Worm (Caenorhabditis elegans) whole organism, early embryonic: Measurements from ENCODE around the gene adh-5.

Source experiments
- B0310.2 ChIP-seq: sonication (generic microtip); optimal IDR thresholded peaks from 2 replicates; lab custom pipeline; 2016; ENCODE audit warnings: mild to moderate bottlenecking, missing genetic modification characterization, missing compliant biosample characterization
- ama-1 ChIP-seq: fragments of 150-350 bp; optimal IDR thresholded peaks from 2 replicates; lab custom pipeline; 2014
- ceh-13 ChIP-seq: fragments of 200-800 bp; sonication (Bioruptor generic); optimal IDR thresholded peaks from 2 replicates; lab custom pipeline; 2018; ENCODE audit warnings: mild to moderate bottlenecking, missing genetic modification characterization, missing compliant biosample characterization
- flt-1 ChIP-seq: fragments of 200-800 bp; sonication (Bioruptor generic); IDR thresholded peaks from 2 replicates; pipeline ENCODE4 v1.3.6; 2022; ENCODE audit warnings: missing genetic modification characterization, missing compliant biosample characterization
- hmbx-1 ChIP-seq: sonication (generic microtip); optimal IDR thresholded peaks from 2 replicates; lab custom pipeline; 2016; ENCODE audit warnings: mild to moderate bottlenecking, missing genetic modification characterization, missing compliant biosample characterization
- hmg-4 ChIP-seq: fragments of 200-800 bp; sonication (Bioruptor generic); optimal IDR thresholded peaks from 2 replicates; lab custom pipeline; 2018; ENCODE audit warnings: mild to moderate bottlenecking, missing genetic modification characterization, missing compliant biosample characterization
- hnd-1 ChIP-seq: sonication (generic microtip); optimal IDR thresholded peaks from 2 replicates; lab custom pipeline; 2016; ENCODE audit warnings: missing genetic modification characterization, missing compliant biosample characterization
- pes-1 ChIP-seq: fragments of 200-800 bp; sonication (Bioruptor generic); IDR thresholded peaks from 2 replicates; pipeline ENCODE4 v1.3.6; 2022; ENCODE audit warnings: missing genetic modification reagents, missing genetic modification characterization, missing compliant biosample characterization
- sea-1 ChIP-seq: fragments of 200-800 bp; sonication (Bioruptor generic); conservative IDR thresholded peaks from 2 replicates; pipeline ENCODE4 v1.3.6; 2022; ENCODE audit warnings: missing genetic modification characterization, missing compliant biosample characterization
- tbx-37 ChIP-seq: fragments of 200-800 bp; sonication (Bioruptor generic); conservative IDR thresholded peaks from 2 replicates; pipeline ENCODE4 v1.3.6; 2022; ENCODE audit warnings: missing genetic modification reagents, missing genetic modification characterization, missing compliant biosample characterization

DNA sequence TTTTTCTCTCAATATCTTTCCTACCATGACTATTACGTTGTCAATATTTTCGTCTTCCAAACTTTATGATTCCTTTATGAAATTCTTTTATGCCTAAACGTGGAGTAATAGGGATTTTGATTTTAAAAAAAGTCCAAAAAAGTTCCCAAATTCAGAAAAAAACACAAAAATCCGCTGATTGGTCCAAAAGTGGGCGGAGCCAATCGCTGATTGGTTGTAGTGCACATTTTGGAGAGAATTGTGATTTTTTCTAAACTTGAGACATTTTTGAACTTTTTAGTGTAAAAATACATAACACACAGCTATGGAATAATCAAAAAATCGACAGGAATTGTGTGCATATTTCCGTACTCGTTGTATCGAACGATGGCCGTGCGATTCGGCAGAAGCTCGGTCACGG is 27.8 kb downstream of the adh-5 start:
- TF ChIP-seq ama-1 (lab: Kevin White, UChicago), result no peak
- TF ChIP-seq sea-1 (GFP tag; lab: Robert Waterston, UW), result no peak
- no peak for TF ChIP-seq flt-1 (GFP tag; lab: Robert Waterston, UW)
- TF ChIP-seq hnd-1 (tag; lab: Kevin White, UChicago), result no peak
- no peak for TF ChIP-seq ceh-13
- TF ChIP-seq pes-1 (GFP tag; lab: Robert Waterston, UW), result no peak
- no peak for TF ChIP-seq B0310.2
- no peak for TF ChIP-seq tbx-37
- no peak for TF ChIP-seq hmbx-1 (tag; lab: Kevin White, UChicago)
- no peak for TF ChIP-seq hmg-4 (GFP tag; lab: Kevin White, UChicago)
